Fruit fly (Drosophila melanogaster) whole organism: Measurements from ENCODE around the gene CG10375.

Experiments
- CG8478 ChIP-seq: fragments of >200 bp; optimal IDR thresholded peaks from 2 replicates; lab custom pipeline; 2018; ENCODE audit warnings: inconsistent platforms
- Dll ChIP-seq: fragments of >200 bp; optimal IDR thresholded peaks from 2 replicates; lab custom pipeline; 2017
- EcR ChIP-seq, 2 experiments: fragments of >200 bp; optimal IDR thresholded peaks; 2 replicates each; lab custom pipeline; 2017; ENCODE audit warnings: missing biosample characterization in 2 of 2, missing genetic modification characterization in 2 of 2, missing genetic modification reagents in 2 of 2
- pan ChIP-seq: fragments of >200 bp; optimal IDR thresholded peaks from 2 replicates; lab custom pipeline; 2017
- psq ChIP-seq: fragments of >200 bp; optimal IDR thresholded peaks from 2 replicates; lab custom pipeline; 2017
- usp ChIP-seq: fragments of >200 bp; optimal IDR thresholded peaks from 2 replicates; lab custom pipeline; 2017; ENCODE audit warnings: missing biosample characterization, missing genetic modification characterization, mixed read lengths

dm6 chr3R:23786768-23787631 is 19.5 kb downstream of the CG10375 start:
- TF ChIP-seq usp (GFP tag; lab: Kevin White, UChicago) = no peak
- no peak for TF ChIP-seq EcR (GFP tag; optimal IDR thresholded peaks at IDR 0.05; lab: Kevin White, UChicago)
- no peak for TF ChIP-seq pan (lab: Kevin White, UChicago)
- TF ChIP-seq psq = no peak
- no peak for TF ChIP-seq CG8478
- no peak for TF ChIP-seq Dll (lab: Kevin White, UChicago)
